Worm (Caenorhabditis elegans) whole organism, young adult: ENCODE results near the gene F28C6.10.

Source experiments
- F33H1.4 ChIP-seq: fragments of 200-800 bp; sonication (Bioruptor generic); IDR thresholded peaks from 2 replicates; pipeline ENCODE4 v1.3.6; 2022; ENCODE audit warnings: missing genetic modification reagents, missing genetic modification characterization, missing compliant biosample characterization
- F39B2.1 ChIP-seq: fragments of 200-800 bp; sonication (Bioruptor generic); IDR thresholded peaks from 2 replicates; pipeline ENCODE4 v1.3.6; 2022; ENCODE audit warnings: missing genetic modification reagents, missing genetic modification characterization, missing compliant biosample characterization
- F52B5.7 ChIP-seq: sonication (generic microtip); optimal IDR thresholded peaks from 2 replicates; lab custom pipeline; 2016; ENCODE audit warnings: mild to moderate bottlenecking, missing genetic modification characterization, missing compliant biosample characterization
- F55B11.4 ChIP-seq: sonication (generic microtip); optimal IDR thresholded peaks from 2 replicates; lab custom pipeline; 2016; ENCODE audit warnings: missing compliant biosample characterization, missing genetic modification characterization, borderline replicate concordance; ENCODE audit not compliant: insufficient read depth
- Y56A3A.18 ChIP-seq: fragments of 200-800 bp; sonication (Bioruptor generic); IDR thresholded peaks from 2 replicates; pipeline ENCODE4 v1.3.6; 2022; ENCODE audit warnings: missing genetic modification reagents, missing genetic modification characterization, missing compliant biosample characterization
- Y79H2A.3 ChIP-seq: fragments of 200-800 bp; sonication (Bioruptor generic); conservative IDR thresholded peaks from 2 replicates; pipeline ENCODE4 v1.3.6; 2022; ENCODE audit warnings: missing genetic modification reagents, missing genetic modification characterization, missing compliant biosample characterization
- Y95B8A.8 ChIP-seq: fragments of 200-800 bp; sonication (Bioruptor generic); IDR thresholded peaks from 2 replicates; pipeline ENCODE4 v1.3.6; 2022; ENCODE audit warnings: missing genetic modification reagents, missing genetic modification characterization, missing compliant biosample characterization
- aptf-2 ChIP-seq: fragments of 200-800 bp; sonication (Bioruptor generic); conservative IDR thresholded peaks from 2 replicates; pipeline ENCODE4 v1.3.6; 2022; ENCODE audit warnings: missing genetic modification reagents, missing genetic modification characterization, missing compliant biosample characterization
- athp-1 ChIP-seq: sonication (generic microtip); optimal IDR thresholded peaks from 2 replicates; lab custom pipeline; 2017; ENCODE audit warnings: mild to moderate bottlenecking, missing genetic modification characterization, missing compliant biosample characterization
- bed-2 ChIP-seq: fragments of 200-800 bp; sonication (Bioruptor generic); IDR thresholded peaks from 2 replicates; pipeline ENCODE4 v1.3.6; 2022; ENCODE audit warnings: missing genetic modification reagents, missing genetic modification characterization, missing compliant biosample characterization
- cebp-1 ChIP-seq, 2 experiments: fragments of 200-800 bp in 1 of 2; sonication (Bioruptor generic) in 1 of 2; sonication (generic microtip) in 1 of 2; IDR thresholded peaks in 1 of 2; optimal IDR thresholded peaks in 1 of 2; 2 replicates each; pipeline versions ENCODE4 v1.3.6 to Lab custom; 2017 to 2022; ENCODE audit warnings: missing compliant biosample characterization in 2 of 2, missing genetic modification characterization in 2 of 2, mild to moderate bottlenecking in 1 of 2, missing genetic modification reagents in 1 of 2, moderate library complexity in 1 of 2
- ceh-40 ChIP-seq: fragments of 200-800 bp; sonication (Bioruptor generic); IDR thresholded peaks from 2 replicates; pipeline ENCODE4 v1.3.6; 2022; ENCODE audit warnings: missing genetic modification characterization, missing compliant biosample characterization
- ceh-79 ChIP-seq: sonication (generic microtip); optimal IDR thresholded peaks from 2 replicates; lab custom pipeline; 2017; ENCODE audit warnings: mild to moderate bottlenecking, missing genetic modification characterization, missing compliant biosample characterization
- chd-7 ChIP-seq: sonication (generic microtip); optimal IDR thresholded peaks from 2 replicates; lab custom pipeline; 2016; ENCODE audit warnings: mild to moderate bottlenecking, missing genetic modification characterization, moderate library complexity, missing compliant biosample characterization
- dox-1 ChIP-seq: fragments of 200-800 bp; sonication (Bioruptor generic); IDR thresholded peaks from 2 replicates; pipeline ENCODE4 v1.3.6; 2022; ENCODE audit warnings: missing genetic modification reagents, missing genetic modification characterization, missing compliant biosample characterization
- dpff-1 ChIP-seq: sonication (generic microtip); optimal IDR thresholded peaks from 2 replicates; lab custom pipeline; 2017; ENCODE audit warnings: mild to moderate bottlenecking, missing genetic modification characterization, missing compliant biosample characterization
- egl-44 ChIP-seq: fragments of 200-800 bp; sonication (Bioruptor generic); IDR thresholded peaks from 2 replicates; pipeline ENCODE4 v1.3.6; 2022; ENCODE audit warnings: missing genetic modification reagents, missing genetic modification characterization, missing compliant biosample characterization
- hrde-1 ChIP-seq: sonication (generic microtip); optimal IDR thresholded peaks from 2 replicates; lab custom pipeline; 2016; ENCODE audit warnings: missing genetic modification characterization, mild to moderate bottlenecking, missing compliant biosample characterization, moderate library complexity, missing genotype, missing genetic modification reagents, borderline replicate concordance
- lag-1 ChIP-seq: fragments of 200-800 bp; sonication (Bioruptor generic); IDR thresholded peaks from 2 replicates; pipeline ENCODE4 v1.3.6; 2022; ENCODE audit warnings: missing genetic modification reagents, missing genetic modification characterization, missing compliant biosample characterization
- let-526 ChIP-seq: fragments of 200-800 bp; sonication (Bioruptor generic); IDR thresholded peaks from 2 replicates; pipeline ENCODE4 v1.3.6; 2022; ENCODE audit warnings: missing genetic modification reagents, missing genetic modification characterization, missing compliant biosample characterization
- lin-26 ChIP-seq: fragments of 200-800 bp; sonication (Bioruptor generic); IDR thresholded peaks from 2 replicates; pipeline ENCODE4 v1.3.6; 2022; ENCODE audit warnings: missing genetic modification reagents, missing genetic modification characterization, missing compliant biosample characterization
- lir-1 ChIP-seq: fragments of 200-800 bp; sonication (Bioruptor generic); conservative IDR thresholded peaks from 2 replicates; pipeline ENCODE4 v1.3.6; 2022; ENCODE audit warnings: missing genetic modification reagents, missing genetic modification characterization, missing compliant biosample characterization
- lsy-27 ChIP-seq: sonication (generic microtip); optimal IDR thresholded peaks from 2 replicates; lab custom pipeline; 2017; ENCODE audit warnings: missing genetic modification characterization, mild to moderate bottlenecking, missing compliant biosample characterization, antibody characterized with exemption, missing genotype, borderline replicate concordance; ENCODE audit not compliant: insufficient read depth
- madf-3 ChIP-seq: fragments of 200-800 bp; sonication (Bioruptor generic); IDR thresholded peaks from 2 replicates; pipeline ENCODE4 v1.3.6; 2022; ENCODE audit warnings: missing genetic modification reagents, missing genetic modification characterization, missing compliant biosample characterization
- madf-6 ChIP-seq: fragments of 200-800 bp; sonication (Bioruptor generic); IDR thresholded peaks from 2 replicates; pipeline ENCODE4 v1.3.6; 2022; ENCODE audit warnings: missing genetic modification reagents, missing genetic modification characterization, missing compliant biosample characterization
- madf-8 ChIP-seq: fragments of 200-800 bp; sonication (Bioruptor generic); conservative IDR thresholded peaks from 2 replicates; pipeline ENCODE4 v1.3.6; 2022; ENCODE audit warnings: missing genetic modification reagents, missing genetic modification characterization, missing compliant biosample characterization
- mcd-1 ChIP-seq: fragments of 200-800 bp; sonication (Bioruptor generic); IDR thresholded peaks from 2 replicates; pipeline ENCODE4 v1.3.6; 2022; ENCODE audit warnings: missing genetic modification reagents, missing genetic modification characterization, missing compliant biosample characterization
- mel-28 ChIP-seq: sonication (generic microtip); optimal IDR thresholded peaks from 2 replicates; lab custom pipeline; 2016; ENCODE audit warnings: borderline replicate concordance, mild to moderate bottlenecking, missing genetic modification characterization, missing compliant biosample characterization
- mxl-1 ChIP-seq: sonication (generic microtip); optimal IDR thresholded peaks from 2 replicates; lab custom pipeline; 2016; ENCODE audit warnings: missing genetic modification characterization, missing compliant biosample characterization
- nfya-2 ChIP-seq: fragments of 200-800 bp; sonication (Bioruptor generic); IDR thresholded peaks from 2 replicates; pipeline ENCODE4 v1.3.6; 2022; ENCODE audit warnings: missing genetic modification reagents, missing genetic modification characterization, missing compliant biosample characterization
- nfyb-1 ChIP-seq: fragments of 200-800 bp; sonication (Bioruptor generic); IDR thresholded peaks from 2 replicates; pipeline ENCODE4 v1.3.6; 2022; ENCODE audit warnings: missing genetic modification reagents, missing genetic modification characterization, missing compliant biosample characterization
- nhr-90 ChIP-seq: sonication (generic microtip); optimal IDR thresholded peaks from 2 replicates; lab custom pipeline; 2016; ENCODE audit warnings: missing genotype, mild to moderate bottlenecking, missing genetic modification characterization, missing compliant biosample characterization
- rec-8 ChIP-seq, 2 experiments: sonication (generic microtip); optimal IDR thresholded peaks; 2 replicates each; lab custom pipeline; 2016; ENCODE audit warnings: mild to moderate bottlenecking in 2 of 2, missing genetic modification characterization in 2 of 2, missing genetic modification reagents in 2 of 2, missing genotype in 2 of 2, missing biosample characterization in 1 of 2, missing compliant biosample characterization in 1 of 2, moderate library complexity in 1 of 2
- repo-1 ChIP-seq: sonication (generic microtip); optimal IDR thresholded peaks from 2 replicates; lab custom pipeline; 2017; ENCODE audit warnings: mild to moderate bottlenecking, missing genetic modification characterization, missing compliant biosample characterization
- rpc-1 ChIP-seq, 2 experiments: fragments of 150-350 bp in 1 of 2; sonication (generic microtip) in 1 of 2; optimal IDR thresholded peaks; 2 replicates each; lab custom pipeline; 2014 to 2018; ENCODE audit warnings: missing biosample characterization in 1 of 2, missing genetic modification characterization in 1 of 2, missing genetic modification reagents in 1 of 2, missing genotype in 1 of 2
- sea-2 ChIP-seq: fragments of 200-800 bp; sonication (Bioruptor generic); IDR thresholded peaks from 2 replicates; pipeline ENCODE4 v1.3.6; 2022; ENCODE audit warnings: missing genetic modification characterization, missing compliant biosample characterization
- snpc-1.1 ChIP-seq: sonication (generic microtip); optimal IDR thresholded peaks from 2 replicates; lab custom pipeline; 2017; ENCODE audit warnings: missing genetic modification characterization, mild to moderate bottlenecking, missing compliant biosample characterization, antibody characterized with exemption, moderate library complexity, missing genotype, missing genetic modification reagents; ENCODE audit not compliant: insufficient read depth
- snpc-1.3 ChIP-seq: sonication (generic microtip); optimal IDR thresholded peaks from 2 replicates; lab custom pipeline; 2017; ENCODE audit warnings: missing genetic modification characterization, mild to moderate bottlenecking, missing compliant biosample characterization, antibody characterized with exemption, moderate library complexity, missing genotype, missing genetic modification reagents; ENCODE audit not compliant: insufficient read depth
- snpc-4 ChIP-seq, 5 experiments: fragments of 150-350 bp in 1 of 5; sonication (generic microtip) in 4 of 5; optimal IDR thresholded peaks; 2 replicates each; lab custom pipeline; 2014 to 2018; ENCODE audit warnings: missing genetic modification characterization in 5 of 5, missing biosample characterization in 3 of 5, antibody characterized with exemption in 2 of 5, mild to moderate bottlenecking in 2 of 5, missing compliant biosample characterization in 2 of 5, missing genotype in 2 of 5, moderate library complexity in 2 of 5, missing genetic modification reagents in 1 of 5
- sptf-2 ChIP-seq: fragments of 200-800 bp; sonication (Bioruptor generic); optimal IDR thresholded peaks from 2 replicates; lab custom pipeline; 2018; ENCODE audit warnings: mild to moderate bottlenecking, missing genetic modification characterization, missing compliant biosample characterization
- tbx-9 ChIP-seq: sonication (generic microtip); optimal IDR thresholded peaks from 2 replicates; lab custom pipeline; 2016; ENCODE audit warnings: borderline replicate concordance, missing genetic modification characterization, inconsistent platforms, missing compliant biosample characterization
- zfh-2 ChIP-seq: fragments of 200-800 bp; sonication (Bioruptor generic); conservative IDR thresholded peaks from 2 replicates; pipeline ENCODE4 v1.3.6; 2022; ENCODE audit warnings: missing genetic modification reagents, missing genetic modification characterization, missing compliant biosample characterization

The F28C6.10 gene

ce11 chrII:8627907-8628306 is 20.1 kb downstream of the F28C6.10 start:
- TF ChIP-seq F55B11.4 (tag; lab: Kevin White, UChicago) = no peak
- no peak for TF ChIP-seq sptf-2 (GFP tag; lab: Kevin White, UChicago)
- TF ChIP-seq nhr-90 (tag; lab: Kevin White, UChicago) = no peak
- no peak for TF ChIP-seq Y95B8A.8 (GFP tag; lab: Robert Waterston, UW)
- TF ChIP-seq aptf-2 = no peak
- TF ChIP-seq repo-1 (tag; lab: Kevin White, UChicago) = no peak
- no peak for TF ChIP-seq mcd-1
- TF ChIP-seq snpc-4 (GFP tag; optimal IDR thresholded peaks at IDR 0.05; lab: Kevin White, UChicago) = no peak
- TF ChIP-seq snpc-4 (tag; optimal IDR thresholded peaks at IDR 0.05; lab: Kevin White, UChicago) = no peak
- no peak for TF ChIP-seq hrde-1 (tag; lab: Kevin White, UChicago)
- TF ChIP-seq snpc-1.1 (tag; lab: Kevin White, UChicago) = no peak
- no peak for TF ChIP-seq nfya-2
- no peak for TF ChIP-seq Y79H2A.3 (GFP tag; lab: Robert Waterston, UW)
- no peak for TF ChIP-seq mel-28
- no peak for TF ChIP-seq sea-2 (GFP tag; lab: Robert Waterston, UW)
- TF ChIP-seq, all 124 proteins: peak for 0

ce11 chrII:8630088-8630487 is 22.3 kb downstream of the F28C6.10 start, which contains the start of gene T22C8.6:
Gene T22C8.6, minus strand, starts transcription at chrII:8630281.
- TF ChIP-seq egl-44 = no peak
- TF ChIP-seq snpc-4 (GFP tag; optimal IDR thresholded peaks at IDR 0.05; lab: Kevin White, UChicago) = no peak
- TF ChIP-seq snpc-4 (tag; optimal IDR thresholded peaks at IDR 0.05; lab: Kevin White, UChicago) = no peak
- no peak for TF ChIP-seq lsy-27 (tag; lab: Kevin White, UChicago)
- TF ChIP-seq lin-26 (GFP tag; lab: Robert Waterston, UW) = no peak
- no peak for TF ChIP-seq chd-7 (tag; lab: Kevin White, UChicago)
- TF ChIP-seq bed-2 (GFP tag; lab: Robert Waterston, UW) = no peak
- TF ChIP-seq snpc-1.3 (tag; lab: Kevin White, UChicago) = no peak
- no peak for TF ChIP-seq lir-1 (GFP tag; lab: Robert Waterston, UW)
- no peak for TF ChIP-seq lag-1 (GFP tag; lab: Robert Waterston, UW)
- no peak for TF ChIP-seq nfyb-1 (GFP tag; lab: Robert Waterston, UW)
- TF ChIP-seq nfya-2 = no peak
- no peak for TF ChIP-seq F39B2.1
- no peak for TF ChIP-seq athp-1 (tag; lab: Kevin White, UChicago)
- no peak for TF ChIP-seq rec-8 (tag; optimal IDR thresholded peaks at IDR 0.05; lab: Kevin White, UChicago)
- TF ChIP-seq madf-8 = no peak
- TF ChIP-seq F33H1.4 = no peak
- no peak for TF ChIP-seq repo-1 (tag; lab: Kevin White, UChicago)
- no peak for TF ChIP-seq mxl-1 (tag; lab: Kevin White, UChicago)
- TF ChIP-seq ceh-79 (tag; lab: Kevin White, UChicago) = no peak
- no peak for TF ChIP-seq nhr-90 (tag; lab: Kevin White, UChicago)

- TF ChIP-seq tbx-9 (tag; lab: Kevin White, UChicago) (no peak), Y56A3A.18 (GFP tag; lab: Robert Waterston, UW) (no peak), egl-44 (no peak), madf-6 (GFP tag; lab: Robert Waterston, UW) (no peak), sea-2 (GFP tag; lab: Robert Waterston, UW) (no peak), let-526 (no peak), ceh-40 (GFP tag; lab: Robert Waterston, UW) (no peak), madf-3 (no peak), cebp-1 (GFP tag; IDR thresholded peaks at IDR 0.05; lab: Robert Waterston, UW) (no peak), cebp-1 (tag; optimal IDR thresholded peaks at IDR 0.05; lab: Kevin White, UChicago) (no peak), zfh-2 (no peak), snpc-1.3 (tag; lab: Kevin White, UChicago) (peak; percentile 37), dox-1 (no peak), nhr-90 (tag; lab: Kevin White, UChicago) (no peak), dpff-1 (tag; lab: Kevin White, UChicago) (no peak), rpc-1 (optimal IDR thresholded peaks at IDR 0.05; lab: Kevin White, UChicago) (peak; percentile 53), rpc-1 (tag; optimal IDR thresholded peaks at IDR 0.05; lab: Kevin White, UChicago) (peak; percentile 76), sptf-2 (GFP tag; lab: Kevin White, UChicago) (peak; percentile 90), F52B5.7 (tag; lab: Kevin White, UChicago) (no peak), lin-26 (GFP tag; lab: Robert Waterston, UW) (0 out of 2 replicates have a peak, but pooled peaks have one; percentile 60)
These were observed 24.0 kb downstream of the F28C6.10 start for ce11 chrII:8631766-8632165.
